Worm (Caenorhabditis elegans): ENCODE measurements around the gene ceh-87.

The ceh-87 gene

ce11 chrII:2684208-2684607 lies at the start of gene ceh-87:
Gene ceh-87, minus strand, starts transcription at chrII:2684308.
- TF ChIP-seq ceh-79 (tag; optimal IDR thresholded peaks at IDR 0.05), result no peak
- TF ChIP-seq tlf-1 (GFP tag; optimal IDR thresholded peaks at IDR 0.05), result no peak
- no peak for TF ChIP-seq him-1 (tag; optimal IDR thresholded peaks at IDR 0.05)
- no peak for TF ChIP-seq nfyb-1 (GFP tag; IDR thresholded peaks at IDR 0.05)
- TF ChIP-seq ceh-27 (GFP tag; optimal IDR thresholded peaks at IDR 0.05), result no peak
- TF ChIP-seq attf-5 (GFP tag; optimal IDR thresholded peaks at IDR 0.05), result no peak
- TF ChIP-seq madf-8 (GFP tag; conservative IDR thresholded peaks at IDR 0.05), result no peak
- TF ChIP-seq bed-1 (GFP tag; IDR thresholded peaks at IDR 0.05), result no peak
- no peak for TF ChIP-seq athp-1 (tag; optimal IDR thresholded peaks at IDR 0.05)
- no peak for TF ChIP-seq madf-3 (GFP tag; IDR thresholded peaks at IDR 0.05)
- TF ChIP-seq nhr-90 (tag; optimal IDR thresholded peaks at IDR 0.05), result no peak
- no peak for TF ChIP-seq zim-3 (tag; optimal IDR thresholded peaks at IDR 0.05)
- TF ChIP-seq T07F8.4 (tag; optimal IDR thresholded peaks at IDR 0.05), result no peak
- TF ChIP-seq hmg-1.2 (GFP tag; IDR thresholded peaks at IDR 0.05), result no peak
- no peak for TF ChIP-seq mes-4 (tag; optimal IDR thresholded peaks at IDR 0.05)

ce11 chrII:2730647-2731046 lies 46.5 kb upstream of the ceh-87 start:
- TF ChIP-seq T07F8.4 (tag; optimal IDR thresholded peaks at IDR 0.05) (no peak), die-1 (tag; optimal IDR thresholded peaks at IDR 0.05) (no peak), ceh-100 (GFP tag; IDR thresholded peaks at IDR 0.05) (no peak), zfh-2 (GFP tag; conservative IDR thresholded peaks at IDR 0.05) (no peak), ceh-79 (tag; optimal IDR thresholded peaks at IDR 0.05) (no peak), aptf-3 (GFP tag; IDR thresholded peaks at IDR 0.05) (no peak), C17E4.6 (GFP tag; IDR thresholded peaks at IDR 0.05) (no peak), tbp1 (GFP tag; optimal IDR thresholded peaks at IDR 0.05) (no peak), F57C9.4 (tag; optimal IDR thresholded peaks at IDR 0.05) (no peak), unc-130 (GFP tag; optimal IDR thresholded peaks at IDR 0.05) (no peak), lin-35 (GFP tag; optimal IDR thresholded peaks at IDR 0.05) (no peak)

ce11 chrII:2726774-2727173 lies 42.7 kb upstream of the ceh-87 start:
- TF ChIP-seq ceh-27 (GFP tag; optimal IDR thresholded peaks at IDR 0.05) (no peak), ztf-28 (GFP tag; IDR thresholded peaks at IDR 0.05) (no peak), F10E7.11 (tag; optimal IDR thresholded peaks at IDR 0.05) (no peak), him-1 (tag; optimal IDR thresholded peaks at IDR 0.05) (no peak), cebp-1 (GFP tag; IDR thresholded peaks at IDR 0.05) (no peak), cebp-1 (tag; optimal IDR thresholded peaks at IDR 0.05) (no peak), ama-1 (optimal IDR thresholded peaks at IDR 0.05) (no peak), ama-1 (GFP tag; optimal IDR thresholded peaks at IDR 0.05) (no peak), F39B2.1 (GFP tag; IDR thresholded peaks at IDR 0.05) (no peak), zim-3 (tag; optimal IDR thresholded peaks at IDR 0.05) (no peak), ceh-58 (GFP tag; IDR thresholded peaks at IDR 0.05) (no peak), lin-54 (GFP tag; optimal IDR thresholded peaks at IDR 0.05) (no peak), egl-44 (GFP tag; IDR thresholded peaks at IDR 0.05) (no peak), efl-1 (GFP tag; optimal IDR thresholded peaks at IDR 0.05) (no peak), let-526 (GFP tag; IDR thresholded peaks at IDR 0.05) (no peak), D2030.7 (GFP tag; IDR thresholded peaks at IDR 0.05) (no peak), ztf-6 (GFP tag; IDR thresholded peaks at IDR 0.05) (no peak), egrh-3 (GFP tag; IDR thresholded peaks at IDR 0.05) (no peak), hsf-1 (GFP tag; IDR thresholded peaks at IDR 0.05) (no peak), dpl-1 (GFP tag; optimal IDR thresholded peaks at IDR 0.05) (no peak), aptf-3 (GFP tag; IDR thresholded peaks at IDR 0.05) (no peak), F23B12.7 (tag; optimal IDR thresholded peaks at IDR 0.05; ENCODE audit: insufficient read depth) (no peak)

All from whole organism, young adult.